Worm (Caenorhabditis elegans) whole organism, L2 larva: ENCODE results near the gene txdc-17.

ENCODE experiments used
- R02D3.7 ChIP-seq: fragments of 150-350 bp; optimal IDR thresholded peaks from 2 replicates; lab custom pipeline; 2014; ENCODE audit warnings: missing biosample characterization, missing genetic modification characterization
- alr-1 ChIP-seq: fragments of 150-350 bp; optimal IDR thresholded peaks from 2 replicates; lab custom pipeline; 2014; ENCODE audit warnings: missing biosample characterization, missing genetic modification characterization
- ceh-16 ChIP-seq: fragments of 150-350 bp; optimal IDR thresholded peaks from 2 replicates; lab custom pipeline; 2014; ENCODE audit warnings: missing biosample characterization, missing genetic modification characterization
- elt-3 ChIP-seq: sonication (generic microtip); optimal IDR thresholded peaks from 2 replicates; lab custom pipeline; 2017; ENCODE audit warnings: missing biosample characterization, missing genetic modification characterization
- lsy-2 ChIP-seq, 2 experiments: fragments of 150-350 bp in 1 of 2; sonication (generic microtip) in 1 of 2; optimal IDR thresholded peaks; 2 replicates each; lab custom pipeline; 2014 to 2017; ENCODE audit warnings: missing biosample characterization in 2 of 2, missing genetic modification characterization in 2 of 2
- nhr-237 ChIP-seq: fragments of 150-350 bp; optimal IDR thresholded peaks from 2 replicates; lab custom pipeline; 2014; ENCODE audit warnings: missing biosample characterization, missing genetic modification characterization
- snpc-4 ChIP-seq: fragments of 150-350 bp; optimal IDR thresholded peaks from 2 replicates; lab custom pipeline; 2014; ENCODE audit warnings: missing biosample characterization, missing genetic modification characterization
- unc-39 ChIP-seq: fragments of 150-350 bp; optimal IDR thresholded peaks from 2 replicates; lab custom pipeline; 2014; ENCODE audit warnings: missing biosample characterization, missing genetic modification characterization
- unc-62 ChIP-seq: fragments of 150-350 bp; optimal IDR thresholded peaks from 2 replicates; lab custom pipeline; 2014; ENCODE audit warnings: missing biosample characterization, missing genetic modification reagents, missing genetic modification characterization
- ztf-11 ChIP-seq: sonication (generic microtip); optimal IDR thresholded peaks from 2 replicates; lab custom pipeline; 2017; ENCODE audit warnings: missing biosample characterization, missing genetic modification characterization

DNA sequence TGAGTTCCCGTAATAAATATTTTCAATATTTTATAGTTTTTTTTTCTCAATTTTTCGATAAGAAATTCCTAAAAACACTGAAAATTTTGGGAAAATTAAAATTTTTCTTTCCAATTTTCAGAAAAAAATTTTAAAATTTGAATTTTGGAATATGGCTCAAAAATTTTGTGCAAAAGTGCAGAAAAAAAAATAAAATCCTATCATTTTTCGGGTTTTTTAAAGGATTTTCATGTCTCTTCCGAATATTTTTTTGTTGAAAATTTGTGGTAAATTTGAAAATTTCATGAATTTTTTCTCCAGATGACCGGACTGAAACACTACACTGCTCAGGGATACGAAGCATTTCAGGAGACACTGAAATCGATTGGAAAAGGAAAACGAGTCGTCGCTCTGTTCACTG, at the start of gene txdc-17:
- TF ChIP-seq ztf-11 (tag; lab: Kevin White, UChicago) (no peak), elt-3 (tag; lab: Kevin White, UChicago) (no peak), lsy-2 (tag; optimal IDR thresholded peaks at IDR 0.05; lab: Kevin White, UChicago) (no peak), nhr-237 (tag; lab: Kevin White, UChicago) (no peak), ceh-16 (tag; lab: Kevin White, UChicago) (no peak), snpc-4 (tag; lab: Kevin White, UChicago) (no peak), unc-62 (no peak), unc-39 (no peak), R02D3.7 (tag; lab: Kevin White, UChicago) (no peak), alr-1 (no peak)
